Fruit fly (Drosophila melanogaster) whole organism, embryonic: Measurements from ENCODE around the gene asl.

Experiments used
- Abd-B ChIP-seq: fragments of 200-800 bp; sonication (Bioruptor generic); optimal IDR thresholded peaks from 2 replicates; lab custom pipeline; 2018; ENCODE audit warnings: missing biosample characterization, mild to moderate bottlenecking, missing genetic modification characterization, moderate library complexity
- Bteb2 ChIP-seq: fragments of 200-800 bp; sonication (Bioruptor generic); optimal IDR thresholded peaks from 2 replicates; lab custom pipeline; 2016; ENCODE audit warnings: missing biosample characterization, missing genetic modification characterization
- CG11085 ChIP-seq: fragments of 200-800 bp; sonication (Bioruptor generic); IDR thresholded peaks from 2 replicates; pipeline ENCODE4 v1.3.6; 2022; ENCODE audit warnings: missing biosample characterization, missing genetic modification characterization
- CG11247 ChIP-seq: fragments of 200-800 bp; sonication (Bioruptor generic); IDR thresholded peaks from 2 replicates; pipeline ENCODE4 v1.3.6; 2022; ENCODE audit warnings: missing biosample characterization, missing genetic modification characterization
- CG12071 ChIP-seq: fragments of 200-800 bp; sonication (Bioruptor generic); optimal IDR thresholded peaks from 3 replicates; lab custom pipeline; 2018; ENCODE audit warnings: missing biosample characterization, mild to moderate bottlenecking, missing genetic modification characterization
- CG12659 ChIP-seq: fragments of 200-800 bp; sonication (Bioruptor generic); optimal IDR thresholded peaks from 3 replicates; lab custom pipeline; 2017; ENCODE audit warnings: mild to moderate bottlenecking, missing biosample characterization, missing genetic modification reagents, missing genetic modification characterization
- CG15269 ChIP-seq: fragments of 200-800 bp; sonication (Bioruptor generic); optimal IDR thresholded peaks from 2 replicates; lab custom pipeline; 2018; ENCODE audit warnings: missing biosample characterization, mild to moderate bottlenecking, missing genetic modification characterization, moderate library complexity
- CG15514 ChIP-seq: fragments of 200-800 bp; sonication (Bioruptor generic); optimal IDR thresholded peaks from 3 replicates; lab custom pipeline; 2017; ENCODE audit warnings: missing biosample characterization, missing genetic modification characterization, mild to moderate bottlenecking, moderate library complexity, missing genetic modification reagents
- CG16815 ChIP-seq: fragments of 200-800 bp; sonication (Bioruptor generic); optimal IDR thresholded peaks from 3 replicates; lab custom pipeline; 2017; ENCODE audit warnings: missing biosample characterization, mild to moderate bottlenecking, missing genetic modification characterization
- CG17802 ChIP-seq: fragments of 200-800 bp; sonication (Bioruptor generic); optimal IDR thresholded peaks from 2 replicates; lab custom pipeline; 2018; ENCODE audit warnings: missing biosample characterization, mild to moderate bottlenecking, missing genetic modification characterization, moderate library complexity
- CG18011 ChIP-seq: fragments of 200-800 bp; sonication (Bioruptor generic); optimal IDR thresholded peaks from 2 replicates; lab custom pipeline; 2017; ENCODE audit warnings: missing biosample characterization, missing genetic modification characterization, mild to moderate bottlenecking, moderate library complexity, missing genotype
- CG30020 ChIP-seq: fragments of 200-800 bp; optimal IDR thresholded peaks from 2 replicates; lab custom pipeline; 2019; ENCODE audit warnings: missing biosample characterization, mild to moderate bottlenecking, missing genetic modification characterization, moderate library complexity
- CG34376 ChIP-seq: fragments of 200-800 bp; sonication (Bioruptor generic); optimal IDR thresholded peaks from 2 replicates; lab custom pipeline; 2018; ENCODE audit warnings: missing biosample characterization, mild to moderate bottlenecking, missing genetic modification characterization
- CG34422 ChIP-seq: fragments of 200-800 bp; sonication (Bioruptor generic); IDR thresholded peaks from 3 replicates; pipeline ENCODE4 v1.3.6; 2022; ENCODE audit warnings: missing biosample characterization, missing genetic modification characterization
- CG43689 ChIP-seq: fragments of 200-800 bp; sonication (Bioruptor generic); IDR thresholded peaks from 2 replicates; pipeline ENCODE4 v1.3.6; 2022; ENCODE audit warnings: missing biosample characterization, missing genetic modification characterization
- CG7357 ChIP-seq: fragments of 200-800 bp; sonication (Bioruptor generic); IDR thresholded peaks from 3 replicates; pipeline ENCODE4 v1.3.6; 2022; ENCODE audit warnings: missing biosample characterization, missing genetic modification characterization
- Dbx ChIP-seq: fragments of 200-800 bp; sonication (Bioruptor generic); IDR thresholded peaks from 3 replicates; pipeline ENCODE4 v1.3.6; 2022; ENCODE audit warnings: missing biosample characterization, missing genetic modification characterization
- Dfd ChIP-seq, 2 experiments: fragments of >200 bp; optimal IDR thresholded peaks; 2 replicates each; lab custom pipeline; 2017; ENCODE audit warnings: missing biosample characterization in 2 of 2, missing genetic modification characterization in 2 of 2
- Dip3 ChIP-seq: fragments of 200-800 bp; sonication (Bioruptor generic); optimal IDR thresholded peaks from 3 replicates; lab custom pipeline; 2016; ENCODE audit warnings: missing biosample characterization, missing genetic modification characterization
- Dll ChIP-seq: fragments of 200-800 bp; sonication (Bioruptor generic); IDR thresholded peaks from 4 replicates; pipeline ENCODE4 v1.3.6; 2022; ENCODE audit warnings: missing biosample characterization, missing genetic modification characterization; ENCODE audit not compliant: partially characterized antibody
- Hand ChIP-seq: fragments of 200-800 bp; sonication (Bioruptor generic); optimal IDR thresholded peaks from 2 replicates; lab custom pipeline; 2017; ENCODE audit warnings: mild to moderate bottlenecking, missing biosample characterization, missing genetic modification reagents, missing genetic modification characterization
- Hsf ChIP-seq: fragments of 200-800 bp; sonication (Bioruptor generic); optimal IDR thresholded peaks from 3 replicates; lab custom pipeline; 2016; ENCODE audit warnings: missing biosample characterization, missing genetic modification characterization
- Mes4 ChIP-seq: fragments of 200-800 bp; sonication (Bioruptor generic); optimal IDR thresholded peaks from 2 replicates; lab custom pipeline; 2016; ENCODE audit warnings: missing biosample characterization, missing genetic modification characterization
- Neu2 ChIP-seq: fragments of 200-800 bp; sonication (Bioruptor generic); optimal IDR thresholded peaks from 3 replicates; lab custom pipeline; 2016; ENCODE audit warnings: missing biosample characterization, missing genetic modification characterization, borderline replicate concordance
- NfI ChIP-seq: fragments of 200-800 bp; sonication (Bioruptor generic); optimal IDR thresholded peaks from 3 replicates; lab custom pipeline; 2018; ENCODE audit warnings: missing biosample characterization, mild to moderate bottlenecking, missing genetic modification characterization, moderate library complexity
- TFAM ChIP-seq: fragments of 200-800 bp; sonication (Bioruptor generic); optimal IDR thresholded peaks from 2 replicates; lab custom pipeline; 2017; ENCODE audit warnings: missing biosample characterization, missing genetic modification characterization, inconsistent platforms
- Taf1 ChIP-seq: fragments of 200-800 bp; sonication (Bioruptor generic); IDR thresholded peaks from 2 replicates; pipeline ENCODE4 v1.3.6; 2022; ENCODE audit warnings: missing biosample characterization, missing genetic modification characterization
- Tbp ChIP-seq: fragments of >200 bp; optimal IDR thresholded peaks from 2 replicates; lab custom pipeline; 2018; ENCODE audit warnings: missing biosample characterization, missing genetic modification characterization
- Vsx1 ChIP-seq: fragments of 200-800 bp; sonication (Bioruptor generic); optimal IDR thresholded peaks from 2 replicates; lab custom pipeline; 2017; ENCODE audit warnings: missing biosample characterization, mild to moderate bottlenecking, missing genetic modification characterization, missing genetic modification reagents
- abd-A ChIP-seq: fragments of 200-800 bp; sonication (Bioruptor generic); optimal IDR thresholded peaks from 3 replicates; lab custom pipeline; 2019; ENCODE audit warnings: missing biosample characterization, mild to moderate bottlenecking, missing genetic modification characterization, moderate library complexity
- ac ChIP-seq: fragments of 200-800 bp; sonication (Bioruptor generic); optimal IDR thresholded peaks from 3 replicates; lab custom pipeline; 2017; ENCODE audit warnings: missing biosample characterization, mild to moderate bottlenecking, missing genetic modification characterization
- az2 ChIP-seq: fragments of 200-800 bp; sonication (Bioruptor generic); optimal IDR thresholded peaks from 3 replicates; lab custom pipeline; 2016; ENCODE audit warnings: missing biosample characterization, missing genetic modification characterization
- bsh ChIP-seq, 2 experiments: fragments of 200-800 bp; sonication (Bioruptor generic); optimal IDR thresholded peaks; 2 replicates each; lab custom pipeline; 2017 to 2018; ENCODE audit warnings: mild to moderate bottlenecking in 2 of 2, missing biosample characterization in 2 of 2, missing genetic modification characterization in 2 of 2, moderate library complexity in 1 of 2
- btn ChIP-seq: fragments of 200-800 bp; sonication (Bioruptor generic); optimal IDR thresholded peaks from 2 replicates; lab custom pipeline; 2016; ENCODE audit warnings: missing biosample characterization, missing genetic modification characterization
- crol ChIP-seq: fragments of 200-800 bp; sonication (Bioruptor generic); IDR thresholded peaks from 2 replicates; pipeline ENCODE4 v1.3.6; 2022; ENCODE audit warnings: missing biosample characterization, missing genetic modification characterization
- dm ChIP-seq: fragments of 200-800 bp; sonication (Bioruptor generic); optimal IDR thresholded peaks from 3 replicates; lab custom pipeline; 2016; ENCODE audit warnings: missing biosample characterization, missing genetic modification characterization
- dysf ChIP-seq: fragments of 200-800 bp; sonication (Bioruptor generic); IDR thresholded peaks from 3 replicates; pipeline ENCODE4 v1.3.6; 2022; ENCODE audit warnings: missing biosample characterization, missing genetic modification characterization
- fru ChIP-seq: fragments of >200 bp; optimal IDR thresholded peaks from 2 replicates; lab custom pipeline; 2017
- fu2 ChIP-seq: fragments of 200-800 bp; sonication (Bioruptor generic); optimal IDR thresholded peaks from 2 replicates; lab custom pipeline; 2016; ENCODE audit warnings: missing biosample characterization, missing genetic modification characterization
- grau ChIP-seq: fragments of 200-800 bp; optimal IDR thresholded peaks from 3 replicates; lab custom pipeline; 2019; ENCODE audit warnings: missing biosample characterization, mild to moderate bottlenecking, missing genetic modification characterization, moderate library complexity
- hbn ChIP-seq: fragments of 200-800 bp; sonication (Bioruptor generic); IDR thresholded peaks from 2 replicates; pipeline ENCODE4 v1.3.6; 2022; ENCODE audit warnings: missing biosample characterization, missing genetic modification characterization; ENCODE audit not compliant: partially characterized antibody
- hkb ChIP-seq, 2 experiments: fragments of 200-800 bp in 1 of 2; fragments of >200 bp in 1 of 2; sonication (Bioruptor generic) in 1 of 2; IDR thresholded peaks in 1 of 2; optimal IDR thresholded peaks in 1 of 2; 2 replicates each; pipeline versions ENCODE4 v1.3.6 to Lab custom; 2017 to 2022; ENCODE audit warnings: missing biosample characterization in 1 of 2, missing genetic modification characterization in 1 of 2
- pnt ChIP-seq: fragments of 200-800 bp; sonication (Bioruptor generic); optimal IDR thresholded peaks from 3 replicates; lab custom pipeline; 2016; ENCODE audit warnings: missing biosample characterization, missing genetic modification characterization
- repo ChIP-seq: fragments of 200-800 bp; sonication (Bioruptor generic); optimal IDR thresholded peaks from 2 replicates; lab custom pipeline; 2016; ENCODE audit warnings: missing biosample characterization, missing genetic modification characterization
- sens ChIP-seq: fragments of 200-800 bp; sonication (Bioruptor generic); peaks from one replicate; lab custom pipeline; 2016; ENCODE audit warnings: missing biosample characterization, missing genetic modification characterization
- sr ChIP-seq: fragments of 200-800 bp; sonication (Bioruptor generic); IDR thresholded peaks from 3 replicates; pipeline ENCODE4 v1.3.6; 2022; ENCODE audit warnings: missing biosample characterization, missing genetic modification characterization
- ssp ChIP-seq: fragments of 200-800 bp; sonication (Bioruptor generic); IDR thresholded peaks from 2 replicates; pipeline ENCODE4 v1.3.6; 2022; ENCODE audit warnings: missing biosample characterization, missing genetic modification characterization
- twi ChIP-seq: fragments of 200-800 bp; optimal IDR thresholded peaks from 2 replicates; lab custom pipeline; 2019; ENCODE audit warnings: missing biosample characterization, mild to moderate bottlenecking, missing genetic modification characterization, moderate library complexity
- vvl ChIP-seq: fragments of 200-800 bp; sonication (Bioruptor generic); IDR thresholded peaks from 2 replicates; pipeline ENCODE4 v1.3.6; 2022; ENCODE audit warnings: missing biosample characterization, missing genetic modification characterization
- zen ChIP-seq: fragments of 200-800 bp; sonication (Bioruptor generic); optimal IDR thresholded peaks from 3 replicates; lab custom pipeline; 2018; ENCODE audit warnings: missing biosample characterization, mild to moderate bottlenecking, missing genetic modification characterization, moderate library complexity

asl gene

DNA sequence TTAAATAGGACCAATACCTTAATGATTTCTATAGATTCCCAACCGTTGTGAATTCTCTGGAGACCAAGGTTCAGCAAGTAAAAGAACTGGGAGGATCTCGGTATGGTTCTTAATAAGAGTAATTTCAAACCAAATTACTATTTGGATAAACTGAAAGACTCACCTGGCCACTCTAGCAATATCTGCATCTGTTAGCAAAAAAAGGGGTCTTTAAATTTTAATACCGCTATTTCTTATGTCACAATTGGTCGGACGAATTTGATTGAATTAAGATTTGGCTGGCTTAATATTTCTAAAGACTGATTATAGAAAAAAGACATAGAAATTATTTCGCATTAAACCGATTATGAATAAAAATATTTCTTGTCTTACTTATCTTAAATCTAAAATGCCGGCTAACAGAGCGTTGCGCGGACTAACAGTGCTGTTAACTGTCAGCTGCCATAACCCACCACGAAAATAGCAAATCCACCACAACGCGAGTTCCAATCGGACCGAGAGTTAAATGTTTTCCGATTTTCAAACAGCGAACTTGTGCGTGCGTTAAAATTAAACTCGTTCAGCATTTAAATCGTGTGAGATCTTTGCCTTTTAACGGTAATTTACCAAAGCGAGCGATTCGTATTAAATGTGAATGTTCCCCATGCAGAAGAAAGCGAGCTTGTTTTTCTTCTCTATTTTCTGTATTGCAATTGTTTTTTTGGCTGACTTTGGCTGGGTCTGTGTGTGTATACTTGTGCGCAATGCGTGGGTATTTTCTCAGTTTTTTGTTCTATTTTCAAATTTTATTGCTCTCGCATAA lies 35.5 kb downstream of the asl start, which contains the start of gene CRMP (continued):
- TF ChIP-seq NfI = no peak
- no peak for TF ChIP-seq Hsf
- no peak for TF ChIP-seq abd-A (tag; lab: Kevin White, UChicago)
- peak; percentile 25 for TF ChIP-seq CG12659 (GFP tag; lab: Kevin White, UChicago)
- TF ChIP-seq Tbp = no peak
- TF ChIP-seq CG30020 (tag; lab: Kevin White, UChicago) = no peak
- TF ChIP-seq pnt (GFP tag; lab: Kevin White, UChicago) = no peak
- TF ChIP-seq CG18011 (GFP tag; lab: Kevin White, UChicago) = peak; percentile 88
- TF ChIP-seq sens = peak; percentile 7
- TF ChIP-seq Taf1 (GFP tag; lab: Robert Waterston, UW) = no peak
- no peak for TF ChIP-seq Neu2 (GFP tag; lab: Kevin White, UChicago)
- no peak for TF ChIP-seq crol (GFP tag; lab: Robert Waterston, UW)
- TF ChIP-seq ssp (GFP tag; lab: Robert Waterston, UW) = no peak
- TF ChIP-seq ac (GFP tag; lab: Kevin White, UChicago) = no peak
- TF ChIP-seq vvl (GFP tag; lab: Robert Waterston, UW) = no peak
- TF ChIP-seq CG43689 (GFP tag; lab: Robert Waterston, UW) = no peak
- TF ChIP-seq zen (tag; lab: Kevin White, UChicago) = no peak
- no peak for TF ChIP-seq Hand
- no peak for TF ChIP-seq Dbx (GFP tag; lab: Robert Waterston, UW)
- peak; percentile 54 for TF ChIP-seq hbn (GFP tag; lab: Robert Waterston, UW)
- TF ChIP-seq Dfd (GFP tag; optimal IDR thresholded peaks at IDR 0.05; lab: Kevin White, UChicago) = no peak
- TF ChIP-seq CG15269 = no peak
- peak; percentile 85 for TF ChIP-seq sr (GFP tag; lab: Robert Waterston, UW)
- peak; percentile 49; the same call in 1 of the 4 replicates for TF ChIP-seq Dll (GFP tag; lab: Robert Waterston, UW)
- no peak for TF ChIP-seq btn (GFP tag; lab: Kevin White, UChicago)
- TF ChIP-seq CG17802 = no peak
- no peak for TF ChIP-seq Dip3 (GFP tag; lab: Kevin White, UChicago)
- no peak for TF ChIP-seq CG12071
- no peak for TF ChIP-seq dm (GFP tag; lab: Kevin White, UChicago)
- TF ChIP-seq CG34376 (GFP tag; lab: Kevin White, UChicago) = peak; percentile 43
- no peak for TF ChIP-seq repo (GFP tag; lab: Kevin White, UChicago)
- no peak for TF ChIP-seq dysf (GFP tag; lab: Robert Waterston, UW)
- no peak for TF ChIP-seq CG11247
- TF ChIP-seq TFAM (GFP tag; lab: Kevin White, UChicago) = no peak
- TF ChIP-seq fru (lab: Kevin White, UChicago) = no peak
- no peak for TF ChIP-seq Vsx1 (GFP tag; lab: Kevin White, UChicago)
- no peak for TF ChIP-seq fu2
- TF ChIP-seq Bteb2 (GFP tag; lab: Kevin White, UChicago) = no peak
- no peak for TF ChIP-seq grau (tag; lab: Kevin White, UChicago)
- no peak for TF ChIP-seq twi (tag; lab: Kevin White, UChicago)
- no peak for TF ChIP-seq CG16815
- no peak for TF ChIP-seq hkb (optimal IDR thresholded peaks at IDR 0.05; lab: Kevin White, UChicago)
- TF ChIP-seq hkb (GFP tag; IDR thresholded peaks at IDR 0.05; lab: Robert Waterston, UW) = no peak
- no peak for TF ChIP-seq CG11085 (GFP tag; lab: Robert Waterston, UW)
- TF ChIP-seq CG15514 = peak; percentile 29
- TF ChIP-seq CG34422 (GFP tag; lab: Robert Waterston, UW) = no peak
- no peak for TF ChIP-seq CG7357 (GFP tag; lab: Robert Waterston, UW)
- no peak for TF ChIP-seq az2 (GFP tag; lab: Kevin White, UChicago)
- no peak for TF ChIP-seq Mes4 (GFP tag; lab: Kevin White, UChicago)
- TF ChIP-seq Abd-B (GFP tag; lab: Kevin White, UChicago) = no peak
- peak in 1 of 2 experiments; percentile 28 for TF ChIP-seq bsh (GFP tag; optimal IDR thresholded peaks at IDR 0.05; lab: Kevin White, UChicago)
